Worm (Caenorhabditis elegans) whole organism, late embryonic: ENCODE measurements around the gene C56C10.9.

ENCODE experiments used
- F13H6.1 ChIP-seq: sonication (generic microtip); optimal IDR thresholded peaks from 2 replicates; lab custom pipeline; 2016; ENCODE audit warnings: missing genetic modification characterization, missing compliant biosample characterization
- ahr-1 ChIP-seq: sonication (generic microtip); optimal IDR thresholded peaks from 2 replicates; lab custom pipeline; 2016; ENCODE audit warnings: missing genetic modification characterization, missing compliant biosample characterization
- ama-1 ChIP-seq: fragments of 150-350 bp; optimal IDR thresholded peaks from 2 replicates; lab custom pipeline; 2014
- ceh-34 ChIP-seq: sonication (generic microtip); optimal IDR thresholded peaks from 2 replicates; lab custom pipeline; 2016; ENCODE audit warnings: mild to moderate bottlenecking, missing genetic modification characterization, missing compliant biosample characterization
- ceh-6 ChIP-seq: fragments of 200-800 bp; sonication (Bioruptor generic); optimal IDR thresholded peaks from 2 replicates; lab custom pipeline; 2018; ENCODE audit warnings: mild to moderate bottlenecking, missing genetic modification characterization, missing compliant biosample characterization
- elt-2 ChIP-seq: sonication (generic microtip); optimal IDR thresholded peaks from 2 replicates; lab custom pipeline; 2016; ENCODE audit warnings: missing genetic modification reagents, missing genetic modification characterization, missing compliant biosample characterization
- lim-6 ChIP-seq: sonication (generic microtip); optimal IDR thresholded peaks from 2 replicates; lab custom pipeline; 2016; ENCODE audit warnings: missing genetic modification characterization, missing compliant biosample characterization
- mec-3 ChIP-seq: sonication (generic microtip); optimal IDR thresholded peaks from 2 replicates; lab custom pipeline; 2016; ENCODE audit warnings: borderline replicate concordance, missing genetic modification characterization, missing compliant biosample characterization
- nhr-11 ChIP-seq: fragments of 150-350 bp; optimal IDR thresholded peaks from 2 replicates; lab custom pipeline; 2014; ENCODE audit warnings: missing biosample characterization, missing genetic modification characterization
- sox-4 ChIP-seq: sonication (generic microtip); optimal IDR thresholded peaks from 2 replicates; lab custom pipeline; 2017; ENCODE audit warnings: mild to moderate bottlenecking, missing genetic modification characterization, inconsistent platforms, missing compliant biosample characterization
- ztf-16 ChIP-seq: sonication (generic microtip); optimal IDR thresholded peaks from 2 replicates; lab custom pipeline; 2017; ENCODE audit warnings: missing genetic modification characterization, missing compliant biosample characterization

- TF ChIP-seq ztf-16 (no peak), F13H6.1 (tag; lab: Kevin White, UChicago) (no peak), ahr-1 (no peak), nhr-11 (no peak), sox-4 (no peak), lim-6 (tag; lab: Kevin White, UChicago) (no peak), ama-1 (lab: Kevin White, UChicago) (no peak), mec-3 (tag; lab: Kevin White, UChicago) (no peak), ceh-34 (tag; lab: Kevin White, UChicago) (no peak), ceh-6 (no peak), elt-2 (tag; lab: Kevin White, UChicago) (no peak)
Measured at ce11 chrII:6615232-6616029, 23.3 kb upstream of the C56C10.9 start.
